Fruit fly (Drosophila melanogaster): Measurements from ENCODE around the gene GNBP3.

DNA sequence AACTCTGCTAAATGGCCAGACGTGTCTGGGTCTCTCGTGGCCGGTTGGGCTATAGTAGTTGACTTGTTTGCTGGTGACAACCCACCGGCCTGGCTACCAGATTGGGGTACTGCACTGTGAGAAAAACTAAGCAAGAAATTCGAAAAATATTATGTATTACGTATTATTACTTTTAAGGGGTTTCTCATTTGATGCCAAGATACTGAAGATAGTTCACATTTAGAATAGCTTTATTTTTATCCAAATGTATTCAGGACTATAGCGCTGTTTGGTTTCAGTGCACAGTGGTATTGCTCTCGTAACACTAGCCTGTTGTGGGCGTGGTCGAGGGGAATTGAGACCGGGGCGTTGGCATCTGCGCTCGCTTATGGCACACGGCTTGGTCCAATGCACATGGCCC lies 34.1 kb upstream of the GNBP3 start:
- no peak for TF ChIP-seq CG5204 (GFP tag; optimal IDR thresholded peaks at IDR 0.05)
- no peak for TF ChIP-seq toe (GFP tag; optimal IDR thresholded peaks at IDR 0.05)
- no peak for TF ChIP-seq kay (GFP tag; ENCODE audit: borderline replicate concordance)
- TF ChIP-seq Crg-1 (GFP tag; optimal IDR thresholded peaks at IDR 0.05): no peak
- TF ChIP-seq tj (GFP tag; optimal IDR thresholded peaks at IDR 0.05): no peak
- no peak for TF ChIP-seq CG7045 (GFP tag; optimal IDR thresholded peaks at IDR 0.05)
- no peak for TF ChIP-seq bab1 (GFP tag; optimal IDR thresholded peaks at IDR 0.05)
- no peak for TF ChIP-seq CG1620 (GFP tag; optimal IDR thresholded peaks at IDR 0.05)
- TF ChIP-seq CG33017 (tag; optimal IDR thresholded peaks at IDR 0.05): no peak
- no peak for TF ChIP-seq pad (GFP tag; optimal IDR thresholded peaks at IDR 0.05)
- no peak for TF ChIP-seq CG14711 (tag; optimal IDR thresholded peaks at IDR 0.05)
- TF ChIP-seq ovo (GFP tag; optimal IDR thresholded peaks at IDR 0.05): no peak
- TF ChIP-seq cic (GFP tag; optimal IDR thresholded peaks at IDR 0.05): no peak

All from whole organism, adult.